Worm (Caenorhabditis elegans) whole organism, late embryonic: ENCODE measurements around the gene C46F11.4.

Experiments used
- che-1 ChIP-seq: sonication (generic microtip); optimal IDR thresholded peaks from 2 replicates; lab custom pipeline; 2016; ENCODE audit warnings: mild to moderate bottlenecking, missing genetic modification characterization, missing compliant biosample characterization
- fax-1 ChIP-seq: sonication (generic microtip); optimal IDR thresholded peaks from 2 replicates; lab custom pipeline; 2016; ENCODE audit warnings: missing genotype, missing genetic modification characterization, missing compliant biosample characterization
- fkh-10 ChIP-seq: fragments of 150-350 bp; optimal IDR thresholded peaks from 2 replicates; lab custom pipeline; 2014; ENCODE audit warnings: missing biosample characterization, missing genetic modification reagents, missing genetic modification characterization
- tbx-7 ChIP-seq: sonication (generic microtip); optimal IDR thresholded peaks from 2 replicates; lab custom pipeline; 2016; ENCODE audit warnings: missing genotype, missing genetic modification characterization, missing compliant biosample characterization

- TF ChIP-seq fax-1 (tag; lab: Kevin White, UChicago) (no peak), tbx-7 (tag; lab: Kevin White, UChicago) (no peak), fkh-10 (GFP tag; lab: Kevin White, UChicago) (no peak), che-1 (tag; lab: Kevin White, UChicago) (no peak)
These were observed 6.9 kb upstream of the C46F11.4 start for ce11 chrIII:3670984-3671383.
